Fruit fly (Drosophila melanogaster): Measurements from ENCODE around the gene Gr64e.

Gene Gr64e

dm6 chr3L:4016754-4017153, 15.2 kb upstream of the Gr64e start (continued):
- TF ChIP-seq gsb-n (tag; optimal IDR thresholded peaks at IDR 0.05): peak; percentile 65
- no peak for TF ChIP-seq sd (tag; optimal IDR thresholded peaks at IDR 0.05)
- TF ChIP-seq odd (GFP tag; optimal IDR thresholded peaks at IDR 0.05): no peak
- peak; percentile 30 for TF ChIP-seq CG12942 (GFP tag; optimal IDR thresholded peaks at IDR 0.05)
- TF ChIP-seq CG9817 (tag; optimal IDR thresholded peaks at IDR 0.05): peak; percentile 28
- peak; percentile 69; the same call in 1 of the 3 replicates for TF ChIP-seq CG11093 (GFP tag; IDR thresholded peaks at IDR 0.05)
- TF ChIP-seq CG32532 (GFP tag; IDR thresholded peaks at IDR 0.05): 0 out of 2 replicates have a peak, but pooled peaks have one; percentile 19
- TF ChIP-seq CG18619 (GFP tag; optimal IDR thresholded peaks at IDR 0.05): peak; percentile 35
- peak; percentile 70 for TF ChIP-seq Abd-B (GFP tag; optimal IDR thresholded peaks at IDR 0.05)
- no peak for TF ChIP-seq HLHmδ (GFP tag; optimal IDR thresholded peaks at IDR 0.05)
- TF ChIP-seq gem (tag; optimal IDR thresholded peaks at IDR 0.05): peak; percentile 72
- TF ChIP-seq schlank (tag; optimal IDR thresholded peaks at IDR 0.05): no peak
- peak; percentile 71 for TF ChIP-seq lmd (GFP tag; IDR thresholded peaks at IDR 0.05)
- peak; percentile 54 for TF ChIP-seq twi (tag; optimal IDR thresholded peaks at IDR 0.05)
- no peak for TF ChIP-seq CG2129 (GFP tag; IDR thresholded peaks at IDR 0.05; ENCODE audit: partially characterized antibody)
- no peak for TF ChIP-seq CG13123 (GFP tag; optimal IDR thresholded peaks at IDR 0.05)
- no peak for TF ChIP-seq knrl (GFP tag; IDR thresholded peaks at IDR 0.05; ENCODE audit: partially characterized antibody)
- no peak for TF ChIP-seq ato (GFP tag; IDR thresholded peaks at IDR 0.05; ENCODE audit: partially characterized antibody)
- TF ChIP-seq Poxn (GFP tag; IDR thresholded peaks at IDR 0.05): no peak
- no peak for TF ChIP-seq Bgb (GFP tag; IDR thresholded peaks at IDR 0.05; ENCODE audit: partially characterized antibody)
- TF ChIP-seq CG9797 (GFP tag; optimal IDR thresholded peaks at IDR 0.05): no peak
- no peak for TF ChIP-seq NC2α (GFP tag; optimal IDR thresholded peaks at IDR 0.05)
- TF ChIP-seq pnt (GFP tag; optimal IDR thresholded peaks at IDR 0.05): peak; percentile 76
- peak; percentile 59 for TF ChIP-seq tgo (GFP tag; IDR thresholded peaks at IDR 0.05)
- peak; percentile 52 for TF ChIP-seq CG7786 (GFP tag; optimal IDR thresholded peaks at IDR 0.05)
- TF ChIP-seq CG2712 (tag; optimal IDR thresholded peaks at IDR 0.05): peak; percentile 83
- peak; percentile 81 for TF ChIP-seq tin (GFP tag; optimal IDR thresholded peaks at IDR 0.05)
- TF ChIP-seq CG1832 (GFP tag; optimal IDR thresholded peaks at IDR 0.05): no peak
- no peak for TF ChIP-seq cad (GFP tag; optimal IDR thresholded peaks at IDR 0.05)
- no peak for TF ChIP-seq kni (GFP tag; optimal IDR thresholded peaks at IDR 0.05)
- 0 out of 3 replicates have a peak, but pooled peaks have one; percentile 34 for TF ChIP-seq CG2889 (GFP tag; IDR thresholded peaks at IDR 0.05)
- TF ChIP-seq sens (GFP tag): peak; percentile 97
- TF ChIP-seq sqz (GFP tag; optimal IDR thresholded peaks at IDR 0.05): peak; percentile 3
- no peak for TF ChIP-seq cwo (GFP tag; optimal IDR thresholded peaks at IDR 0.05)
- TF ChIP-seq CG16813 (GFP tag; IDR thresholded peaks at IDR 0.05; ENCODE audit: partially characterized antibody): no peak
- TF ChIP-seq Ets97D (GFP tag; optimal IDR thresholded peaks at IDR 0.05): peak; percentile 4
- TF ChIP-seq cato (GFP tag; optimal IDR thresholded peaks at IDR 0.05; ENCODE audit: borderline replicate concordance): peak; percentile 36
- peak; percentile 54 for TF ChIP-seq btn (GFP tag; optimal IDR thresholded peaks at IDR 0.05)
- TF ChIP-seq PHDP (tag; optimal IDR thresholded peaks at IDR 0.05): peak; percentile 48
- TF ChIP-seq CG2120 (GFP tag; optimal IDR thresholded peaks at IDR 0.05): no peak
- 0 out of 3 replicates have a peak, but pooled peaks have one; percentile 13 for TF ChIP-seq so (GFP tag; IDR thresholded peaks at IDR 0.05)
- TF ChIP-seq zen (tag; optimal IDR thresholded peaks at IDR 0.05): peak; percentile 85
- TF ChIP-seq MTF-1 (GFP tag; optimal IDR thresholded peaks at IDR 0.05; ENCODE audit: borderline replicate concordance): peak; percentile 63
- no peak for TF ChIP-seq rib (GFP tag; IDR thresholded peaks at IDR 0.05)
- peak; percentile 78; the same call in 1 of the 2 replicates for TF ChIP-seq ranshi (GFP tag; IDR thresholded peaks at IDR 0.05)
- TF ChIP-seq CG42726 (GFP tag; IDR thresholded peaks at IDR 0.05; ENCODE audit: partially characterized antibody): no peak
- TF ChIP-seq CG3281 (GFP tag; optimal IDR thresholded peaks at IDR 0.05): no peak
- TF ChIP-seq YL-1 (GFP tag; optimal IDR thresholded peaks at IDR 0.05): no peak
- TF ChIP-seq pho (GFP tag; optimal IDR thresholded peaks at IDR 0.05): no peak
- TF ChIP-seq Sox102F (GFP tag; optimal IDR thresholded peaks at IDR 0.05): peak; percentile 65

Measured in whole organism, embryonic.